Worm (Caenorhabditis elegans): ENCODE measurements around the gene R05H5.7.

Gene R05H5.7

ce11 chrII:10221627-10222026 lies 29.3 kb downstream of the R05H5.7 start:
- TF ChIP-seq W03F9.2 (tag; optimal IDR thresholded peaks at IDR 0.05) (no peak), him-1 (tag; optimal IDR thresholded peaks at IDR 0.05) (no peak), dao-5 (tag; optimal IDR thresholded peaks at IDR 0.05) (no peak)

ce11 chrII:10222577-10222976 lies 30.3 kb downstream of the R05H5.7 start, which contains the start of gene plc-3:
TSS of gene plc-3 (plus strand) at chrII:10222877.
- TF ChIP-seq W03F9.2 (tag; optimal IDR thresholded peaks at IDR 0.05) (no peak), him-1 (tag; optimal IDR thresholded peaks at IDR 0.05) (no peak), dao-5 (tag; optimal IDR thresholded peaks at IDR 0.05) (no peak)

ce11 chrII:10227030-10227429 lies 34.7 kb downstream of the R05H5.7 start, which contains the start of gene srh-135:
TSS of gene srh-135 (minus strand) at chrII:10227130.
- no peak for TF ChIP-seq him-1 (tag; optimal IDR thresholded peaks at IDR 0.05)
- no peak for TF ChIP-seq W03F9.2 (tag; optimal IDR thresholded peaks at IDR 0.05)
- no peak for TF ChIP-seq dao-5 (tag; optimal IDR thresholded peaks at IDR 0.05)

- TF ChIP-seq him-1 (tag; optimal IDR thresholded peaks at IDR 0.05) (no peak), dao-5 (tag; optimal IDR thresholded peaks at IDR 0.05) (no peak), W03F9.2 (tag; optimal IDR thresholded peaks at IDR 0.05) (no peak)
These were observed 38.7 kb downstream of the R05H5.7 start, which contains the start of gene T01E8.8 for ce11 chrII:10230972-10231371. TSS of gene T01E8.8 (plus strand) at chrII:10231272.

DNA sequence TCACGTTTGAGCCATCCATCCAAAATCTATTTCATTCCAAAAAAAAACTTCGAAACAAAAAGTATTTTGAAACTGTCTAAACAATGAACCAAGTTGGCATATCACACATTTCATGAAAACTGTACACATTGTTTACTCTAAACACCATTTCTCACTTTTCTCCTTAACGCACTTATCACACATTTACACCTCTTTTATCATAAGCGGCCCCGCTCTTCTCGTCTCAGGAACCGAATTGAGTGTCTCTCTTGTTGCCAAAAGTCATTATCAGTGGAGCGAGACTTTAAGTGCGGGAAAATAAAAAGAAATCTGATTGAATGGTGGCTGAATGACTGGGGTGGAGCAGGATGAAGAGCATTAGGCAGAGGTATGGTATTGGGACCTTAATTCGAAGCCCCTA lies 39.6 kb downstream of the R05H5.7 start:
- TF ChIP-seq him-1 (tag; optimal IDR thresholded peaks at IDR 0.05) = no peak
- TF ChIP-seq dao-5 (tag; optimal IDR thresholded peaks at IDR 0.05) = no peak
- no peak for TF ChIP-seq W03F9.2 (tag; optimal IDR thresholded peaks at IDR 0.05)

DNA sequence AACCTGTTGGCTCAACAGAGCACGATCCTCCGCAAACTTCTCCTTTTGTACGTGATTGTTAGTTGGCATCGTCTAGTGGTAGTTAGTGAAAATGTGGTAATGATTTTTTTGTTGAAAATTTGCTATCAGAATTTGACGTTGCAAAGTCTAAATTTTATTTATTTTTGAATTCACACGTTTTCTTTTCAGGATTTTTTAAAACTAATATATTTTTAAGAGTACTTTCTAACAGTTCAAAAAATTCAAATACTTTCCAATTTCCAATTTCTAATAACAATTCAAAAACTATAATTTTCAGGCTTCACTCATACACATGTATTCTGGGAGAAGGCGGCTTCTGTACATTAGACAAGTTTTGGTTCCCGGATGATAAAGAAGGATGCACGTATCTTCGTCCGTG lies 42.1 kb downstream of the R05H5.7 start, which contains the start of gene ubxn-5:
Gene ubxn-5, minus strand, starts transcription at position 101 of the 400 bp plus-strand sequence.
- TF ChIP-seq dao-5 (tag; optimal IDR thresholded peaks at IDR 0.05) (no peak), W03F9.2 (tag; optimal IDR thresholded peaks at IDR 0.05) (no peak), him-1 (tag; optimal IDR thresholded peaks at IDR 0.05) (no peak)

DNA sequence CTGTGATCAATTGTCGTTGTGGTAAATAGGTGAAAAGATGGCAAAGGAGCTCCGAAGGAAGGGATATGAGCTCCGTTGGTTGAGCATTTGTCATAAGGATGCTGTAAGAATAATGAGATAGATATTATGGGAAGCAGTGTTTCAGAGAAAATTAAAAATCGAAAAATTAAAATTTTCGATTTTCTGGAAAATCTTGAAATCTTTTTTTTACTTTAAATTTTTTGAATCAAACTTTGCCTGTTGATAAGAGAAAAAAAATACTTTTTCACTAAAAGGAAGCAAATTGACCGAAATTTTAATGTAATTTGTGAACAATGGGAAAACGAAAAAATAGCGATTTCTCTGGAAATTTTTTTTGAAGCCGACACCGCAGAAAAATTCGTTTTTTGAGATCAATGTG lies 47.3 kb downstream of the R05H5.7 start, which contains the start of gene mec-15:
Gene mec-15, minus strand, starts transcription at position 101 of the 400 bp plus-strand sequence.
- no peak for TF ChIP-seq dao-5 (tag; optimal IDR thresholded peaks at IDR 0.05)
- no peak for TF ChIP-seq W03F9.2 (tag; optimal IDR thresholded peaks at IDR 0.05)
- no peak for TF ChIP-seq him-1 (tag; optimal IDR thresholded peaks at IDR 0.05)

DNA sequence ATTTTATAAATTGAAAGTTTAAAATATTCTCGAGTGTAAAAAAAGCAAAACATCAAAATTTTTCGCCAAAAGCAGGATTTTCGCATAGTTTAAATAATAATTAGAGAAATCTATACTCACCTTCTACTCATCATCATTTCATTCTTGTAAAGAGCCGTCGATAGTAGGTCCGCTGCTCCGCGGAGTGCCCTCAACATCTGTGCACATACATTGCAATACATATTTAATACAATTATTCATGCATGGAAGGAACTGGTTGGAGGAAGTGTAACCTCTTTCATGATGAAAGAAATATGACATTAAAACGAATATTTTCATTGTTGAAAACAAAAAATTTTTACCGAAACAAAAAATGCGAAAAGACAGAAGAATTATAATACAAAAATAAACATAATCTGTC lies 50.0 kb downstream of the R05H5.7 start, which contains the start of gene mrps-14:
Gene mrps-14, minus strand, starts transcription at position 197 of the 400 bp plus-strand sequence.
- TF ChIP-seq W03F9.2 (tag; optimal IDR thresholded peaks at IDR 0.05) (no peak), dao-5 (tag; optimal IDR thresholded peaks at IDR 0.05) (no peak), him-1 (tag; optimal IDR thresholded peaks at IDR 0.05) (no peak)
